Worm (Caenorhabditis elegans) whole organism, late embryonic: ENCODE measurements around the gene F07C3.16.

Source experiments
- T23F11.4 ChIP-seq: fragments of 200-800 bp; sonication (Bioruptor generic); optimal IDR thresholded peaks from 2 replicates; lab custom pipeline; 2018; ENCODE audit warnings: mild to moderate bottlenecking, missing genetic modification characterization, missing compliant biosample characterization
- ahr-1 ChIP-seq: sonication (generic microtip); optimal IDR thresholded peaks from 2 replicates; lab custom pipeline; 2016; ENCODE audit warnings: missing genetic modification characterization, missing compliant biosample characterization
- ceh-19 ChIP-seq: fragments of 200-800 bp; sonication (Bioruptor generic); optimal IDR thresholded peaks from 2 replicates; lab custom pipeline; 2018; ENCODE audit warnings: mild to moderate bottlenecking, missing genetic modification characterization, missing compliant biosample characterization
- ceh-30 ChIP-seq: fragments of 150-350 bp; optimal IDR thresholded peaks from 2 replicates; lab custom pipeline; 2014; ENCODE audit warnings: missing biosample characterization, missing genetic modification characterization
- ceh-48 ChIP-seq: sonication (generic microtip); optimal IDR thresholded peaks from 2 replicates; lab custom pipeline; 2016; ENCODE audit warnings: missing genetic modification characterization, inconsistent platforms, missing compliant biosample characterization
- ceh-6 ChIP-seq: fragments of 200-800 bp; sonication (Bioruptor generic); optimal IDR thresholded peaks from 2 replicates; lab custom pipeline; 2018; ENCODE audit warnings: mild to moderate bottlenecking, missing genetic modification characterization, missing compliant biosample characterization
- eyg-1 ChIP-seq: sonication (generic microtip); optimal IDR thresholded peaks from 2 replicates; lab custom pipeline; 2016; ENCODE audit warnings: missing genotype, missing genetic modification characterization, missing compliant biosample characterization
- fkh-6 ChIP-seq: sonication (generic microtip); optimal IDR thresholded peaks from 2 replicates; lab custom pipeline; 2016; ENCODE audit warnings: missing genetic modification characterization, missing compliant biosample characterization
- hlh-30 ChIP-seq: sonication (generic microtip); optimal IDR thresholded peaks from 2 replicates; lab custom pipeline; 2017; ENCODE audit warnings: antibody characterized with exemption, missing genetic modification characterization, missing compliant biosample characterization; ENCODE audit not compliant: insufficient read depth
- pat-9 ChIP-seq: fragments of 200-800 bp; sonication (Bioruptor generic); optimal IDR thresholded peaks from 2 replicates; lab custom pipeline; 2018; ENCODE audit warnings: mild to moderate bottlenecking, missing genetic modification characterization, moderate library complexity, missing compliant biosample characterization
- pax-1 ChIP-seq: fragments of 150-350 bp; optimal IDR thresholded peaks from 2 replicates; lab custom pipeline; 2014; ENCODE audit warnings: missing biosample characterization, missing genetic modification characterization
- pqm-1 ChIP-seq: sonication (generic microtip); optimal IDR thresholded peaks from 2 replicates; lab custom pipeline; 2016; ENCODE audit warnings: missing genetic modification characterization, missing compliant biosample characterization
- sdc-2 ChIP-seq: sonication (generic microtip); optimal IDR thresholded peaks from 2 replicates; lab custom pipeline; 2016; ENCODE audit warnings: missing genotype, missing genetic modification characterization, missing compliant biosample characterization
- sox-4 ChIP-seq: sonication (generic microtip); optimal IDR thresholded peaks from 2 replicates; lab custom pipeline; 2017; ENCODE audit warnings: mild to moderate bottlenecking, missing genetic modification characterization, inconsistent platforms, missing compliant biosample characterization
- tbx-2 ChIP-seq: sonication (generic microtip); optimal IDR thresholded peaks from 2 replicates; lab custom pipeline; 2016; ENCODE audit warnings: missing genetic modification characterization, missing compliant biosample characterization
- unc-42 ChIP-seq: sonication (generic microtip); optimal IDR thresholded peaks from 2 replicates; lab custom pipeline; 2016; ENCODE audit warnings: missing genotype, missing genetic modification characterization, missing compliant biosample characterization
- unc-86 ChIP-seq: sonication (generic microtip); optimal IDR thresholded peaks from 2 replicates; lab custom pipeline; 2016; ENCODE audit warnings: missing genetic modification characterization, missing compliant biosample characterization

Gene F07C3.16

DNA sequence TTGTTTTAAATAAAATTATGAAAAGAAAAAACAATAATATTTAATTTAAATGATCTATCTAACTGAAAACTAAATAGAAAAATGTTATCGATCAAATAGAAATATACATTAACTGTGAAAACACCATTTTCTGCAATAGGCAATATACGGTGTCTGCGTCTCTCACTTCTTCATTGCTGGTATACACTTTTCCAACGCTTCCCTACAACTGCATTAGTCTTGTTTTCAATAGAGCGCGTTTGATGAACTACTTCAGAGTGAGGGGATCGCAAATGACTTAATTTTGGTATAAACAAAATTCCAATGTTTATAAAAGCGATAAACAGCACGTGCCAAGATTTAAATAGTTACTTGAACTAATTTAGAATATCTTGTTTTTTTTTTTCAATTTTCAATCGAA lies 44.9 kb downstream of the F07C3.16 start (continued):
- TF ChIP-seq hlh-30 (tag; lab: Kevin White, UChicago) (no peak), fkh-6 (no peak), pqm-1 (tag; lab: Kevin White, UChicago) (no peak), T23F11.4 (GFP tag; lab: Kevin White, UChicago) (no peak), eyg-1 (tag; lab: Kevin White, UChicago) (no peak), ceh-30 (tag; lab: Kevin White, UChicago) (no peak), unc-42 (tag; lab: Kevin White, UChicago) (peak; percentile 96)

DNA sequence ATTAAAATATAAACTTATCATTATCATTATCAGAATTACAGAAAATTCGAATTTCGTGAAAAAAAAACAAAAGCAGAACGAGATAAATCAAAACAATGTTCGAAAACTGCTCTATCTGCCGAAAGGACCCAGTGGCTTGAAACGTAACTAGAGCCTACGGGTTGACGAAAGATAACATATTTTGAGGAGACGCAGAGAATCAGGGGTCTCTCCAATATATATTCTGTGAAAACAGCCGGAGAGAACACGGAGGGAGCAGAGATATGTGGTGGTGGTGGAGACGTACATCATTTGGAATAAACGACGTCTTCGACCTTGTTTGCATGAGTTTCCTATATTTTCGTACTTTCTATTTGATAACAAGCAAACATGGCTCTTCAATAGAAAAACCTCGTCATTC lies 48.5 kb downstream of the F07C3.16 start:
- no peak for TF ChIP-seq ahr-1 (tag; lab: Kevin White, UChicago)

DNA sequence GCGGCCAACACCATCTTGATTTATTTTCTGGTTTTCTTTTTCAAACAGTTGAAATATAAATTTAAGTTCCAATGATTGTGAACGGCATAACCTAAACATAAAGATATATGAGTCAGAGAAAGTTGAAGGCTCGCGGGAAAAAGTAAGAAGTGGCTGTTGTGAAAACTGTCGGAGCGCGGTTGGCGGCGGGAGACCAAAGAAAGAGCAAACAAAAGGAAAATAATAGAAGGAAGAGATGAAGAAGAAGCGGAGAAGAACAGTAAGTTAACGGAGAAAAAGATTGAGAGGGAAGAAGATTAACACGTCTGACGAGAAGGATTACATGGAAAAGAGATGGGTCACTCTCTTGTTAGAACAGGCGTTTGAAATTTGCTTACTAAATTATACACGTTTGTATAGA lies 50.0 kb downstream of the F07C3.16 start, which contains the start of gene inx-10:
TSS of gene inx-10 (minus strand) at position 101 of the 400 bp plus-strand sequence.
- TF ChIP-seq ceh-48 (tag; lab: Kevin White, UChicago), result no peak
- no peak for TF ChIP-seq pat-9 (tag; lab: Kevin White, UChicago)
- TF ChIP-seq unc-42 (tag; lab: Kevin White, UChicago), result no peak
- no peak for TF ChIP-seq sdc-2
- no peak for TF ChIP-seq tbx-2
- TF ChIP-seq pax-1, result no peak
- no peak for TF ChIP-seq ceh-19 (GFP tag; lab: Kevin White, UChicago)
- no peak for TF ChIP-seq unc-86
- TF ChIP-seq eyg-1 (tag; lab: Kevin White, UChicago), result no peak
- no peak for TF ChIP-seq sox-4 (tag; lab: Kevin White, UChicago)
- TF ChIP-seq ceh-6 (GFP tag; lab: Kevin White, UChicago), result no peak
